Fruit fly (Drosophila melanogaster) whole organism, embryonic: ENCODE measurements around the gene CG33098.
A peak's percentile ranks its signal among the peaks of the same experiment; 100 is the strongest.

Experiments
- Adf1 ChIP-seq: fragments of 200-800 bp; sonication (Bioruptor generic); IDR thresholded peaks from 2 replicates; pipeline ENCODE4 v1.3.6; 2022; ENCODE audit warnings: missing biosample characterization, missing genetic modification characterization
- Aef1 ChIP-seq: fragments of 200-800 bp; sonication (Bioruptor generic); IDR thresholded peaks from 3 replicates; pipeline ENCODE4 v1.3.6; 2022; ENCODE audit warnings: missing biosample characterization, missing genetic modification characterization
- Atf-2 ChIP-seq: fragments of 200-800 bp; sonication (Bioruptor generic); optimal IDR thresholded peaks from 2 replicates; lab custom pipeline; 2016; ENCODE audit warnings: missing biosample characterization, missing genetic modification characterization
- Bgb ChIP-seq: fragments of 200-800 bp; sonication (Bioruptor generic); IDR thresholded peaks from 2 replicates; pipeline ENCODE4 v1.3.6; 2022; ENCODE audit warnings: missing biosample characterization, missing genetic modification characterization; ENCODE audit not compliant: partially characterized antibody
- CG14050 ChIP-seq: fragments of 200-800 bp; sonication (Bioruptor generic); IDR thresholded peaks from 3 replicates; pipeline ENCODE4 v1.3.6; 2022; ENCODE audit warnings: missing biosample characterization, missing genetic modification characterization
- CG14710 ChIP-seq: fragments of 200-800 bp; sonication (Bioruptor generic); optimal IDR thresholded peaks from 3 replicates; lab custom pipeline; 2019; ENCODE audit warnings: missing biosample characterization, mild to moderate bottlenecking, missing genetic modification characterization, moderate library complexity
- CG15514 ChIP-seq: fragments of 200-800 bp; sonication (Bioruptor generic); optimal IDR thresholded peaks from 3 replicates; lab custom pipeline; 2017; ENCODE audit warnings: missing biosample characterization, missing genetic modification characterization, mild to moderate bottlenecking, moderate library complexity, missing genetic modification reagents
- CG15696 ChIP-seq: fragments of 200-800 bp; sonication (Bioruptor generic); optimal IDR thresholded peaks from 2 replicates; lab custom pipeline; 2019; ENCODE audit warnings: missing biosample characterization, mild to moderate bottlenecking, missing genetic modification characterization, moderate library complexity
- CG16815 ChIP-seq: fragments of 200-800 bp; sonication (Bioruptor generic); optimal IDR thresholded peaks from 3 replicates; lab custom pipeline; 2017; ENCODE audit warnings: missing biosample characterization, mild to moderate bottlenecking, missing genetic modification characterization
- CG17328 ChIP-seq: fragments of 200-800 bp; sonication (Bioruptor generic); IDR thresholded peaks from 2 replicates; pipeline ENCODE4 v1.3.6; 2022; ENCODE audit warnings: missing biosample characterization, missing genetic modification characterization
- CG1832 ChIP-seq: fragments of 200-800 bp; sonication (Bioruptor generic); optimal IDR thresholded peaks from 2 replicates; lab custom pipeline; 2017; ENCODE audit warnings: missing biosample characterization, mild to moderate bottlenecking, missing genetic modification characterization, inconsistent platforms
- CG2120 ChIP-seq: fragments of 200-800 bp; sonication (Bioruptor generic); optimal IDR thresholded peaks from 3 replicates; lab custom pipeline; 2016; ENCODE audit warnings: missing biosample characterization, missing genetic modification characterization
- CG2678 ChIP-seq: fragments of 200-800 bp; sonication (Bioruptor generic); optimal IDR thresholded peaks from 3 replicates; lab custom pipeline; 2019; ENCODE audit warnings: missing biosample characterization, mild to moderate bottlenecking, missing genetic modification characterization, moderate library complexity
- CG3065 ChIP-seq: fragments of 200-800 bp; sonication (Bioruptor generic); optimal IDR thresholded peaks from 2 replicates; lab custom pipeline; 2016; ENCODE audit warnings: missing biosample characterization, missing genetic modification characterization
- CG3726 ChIP-seq: fragments of 200-800 bp; sonication (Bioruptor generic); IDR thresholded peaks from 3 replicates; pipeline ENCODE4, ENCODE4 v1.3.6; 2022; ENCODE audit warnings: missing biosample characterization, missing genetic modification characterization
- CG4730 ChIP-seq: fragments of 200-800 bp; sonication (Bioruptor generic); IDR thresholded peaks from 2 replicates; pipeline ENCODE4 v1.3.6; 2022; ENCODE audit warnings: missing biosample characterization, missing genetic modification characterization
- CG6254 ChIP-seq: fragments of 200-800 bp; sonication (Bioruptor generic); optimal IDR thresholded peaks from 3 replicates; lab custom pipeline; 2017; ENCODE audit warnings: mild to moderate bottlenecking, missing biosample characterization, missing genetic modification reagents, missing genetic modification characterization
- CG6854 ChIP-seq: fragments of 200-800 bp; sonication (Bioruptor generic); optimal IDR thresholded peaks from 3 replicates; lab custom pipeline; 2017; ENCODE audit warnings: missing biosample characterization, mild to moderate bottlenecking, missing genetic modification characterization
- CG7372 ChIP-seq: fragments of 200-800 bp; sonication (Bioruptor generic); IDR thresholded peaks from 2 replicates; pipeline ENCODE4 v1.3.6; 2022; ENCODE audit warnings: missing biosample characterization, missing genetic modification characterization
- CG7786 ChIP-seq: fragments of 200-800 bp; sonication (Bioruptor generic); optimal IDR thresholded peaks from 2 replicates; lab custom pipeline; 2016; ENCODE audit warnings: missing biosample characterization, missing genetic modification characterization
- CG8765 ChIP-seq: fragments of 200-800 bp; sonication (Bioruptor generic); IDR thresholded peaks from 2 replicates; pipeline ENCODE4 v1.3.6; 2022; ENCODE audit warnings: missing biosample characterization, missing genetic modification characterization
- CG8924 ChIP-seq: fragments of 200-800 bp; optimal IDR thresholded peaks from 3 replicates; lab custom pipeline; 2019; ENCODE audit warnings: missing biosample characterization, mild to moderate bottlenecking, missing genetic modification characterization, moderate library complexity
- CG9609 ChIP-seq: fragments of 200-800 bp; sonication (Bioruptor generic); optimal IDR thresholded peaks from 3 replicates; lab custom pipeline; 2016; ENCODE audit warnings: missing biosample characterization, missing genetic modification characterization
- CG9797 ChIP-seq: fragments of 200-800 bp; sonication (Bioruptor generic); optimal IDR thresholded peaks from 3 replicates; lab custom pipeline; 2018; ENCODE audit warnings: missing biosample characterization, mild to moderate bottlenecking, missing genetic modification characterization
- CG9932 ChIP-seq: fragments of 200-800 bp; sonication (Bioruptor generic); IDR thresholded peaks from 2 replicates; pipeline ENCODE4 v1.3.6; 2022; ENCODE audit warnings: missing biosample characterization, missing genetic modification characterization
- ERR ChIP-seq: fragments of 200-800 bp; sonication (Bioruptor generic); optimal IDR thresholded peaks from 2 replicates; lab custom pipeline; 2016; ENCODE audit warnings: missing biosample characterization, missing genetic modification characterization
- Elba2 ChIP-seq: fragments of 200-800 bp; sonication (Bioruptor generic); optimal IDR thresholded peaks from 3 replicates; lab custom pipeline; 2016; ENCODE audit warnings: missing biosample characterization, missing genetic modification characterization
- Hey ChIP-seq: fragments of 200-800 bp; sonication (Bioruptor generic); optimal IDR thresholded peaks from 3 replicates; lab custom pipeline; 2018; ENCODE audit warnings: missing biosample characterization, mild to moderate bottlenecking, missing genetic modification characterization
- Jarid2 ChIP-seq: fragments of 200-800 bp; sonication (Bioruptor generic); optimal IDR thresholded peaks from 3 replicates; lab custom pipeline; 2017; ENCODE audit warnings: mild to moderate bottlenecking, missing biosample characterization, missing genetic modification reagents, missing genetic modification characterization
- MESR4 ChIP-seq: fragments of 200-800 bp; sonication (Bioruptor generic); optimal IDR thresholded peaks from 2 replicates; lab custom pipeline; 2018; ENCODE audit warnings: missing biosample characterization, mild to moderate bottlenecking, missing genetic modification characterization, moderate library complexity
- NK7.1 ChIP-seq: fragments of 200-800 bp; sonication (Bioruptor generic); optimal IDR thresholded peaks from 3 replicates; lab custom pipeline; 2016; ENCODE audit warnings: missing biosample characterization, missing genetic modification characterization
- Nf-YB ChIP-seq: fragments of 200-800 bp; sonication (Bioruptor generic); optimal IDR thresholded peaks from 3 replicates; lab custom pipeline; 2019; ENCODE audit warnings: missing biosample characterization, mild to moderate bottlenecking, missing genetic modification characterization, moderate library complexity
- Sox100B ChIP-seq: fragments of 200-800 bp; sonication (Bioruptor generic); optimal IDR thresholded peaks from 3 replicates; lab custom pipeline; 2018; ENCODE audit warnings: missing biosample characterization, mild to moderate bottlenecking, missing genetic modification characterization
- Sry-δ ChIP-seq: fragments of 200-800 bp; sonication (Bioruptor generic); optimal IDR thresholded peaks from 2 replicates; lab custom pipeline; 2016; ENCODE audit warnings: missing biosample characterization, missing genetic modification characterization
- aop ChIP-seq: fragments of 200-800 bp; sonication (Bioruptor generic); IDR thresholded peaks from 2 replicates; pipeline ENCODE4 v1.3.6; 2022; ENCODE audit warnings: missing biosample characterization, missing genetic modification characterization
- ap ChIP-seq: fragments of 200-800 bp; sonication (Bioruptor generic); IDR thresholded peaks from 2 replicates; pipeline ENCODE4 v1.3.6; 2022; ENCODE audit warnings: missing biosample characterization, missing genetic modification characterization
- ase ChIP-seq: fragments of 200-800 bp; sonication (Bioruptor generic); IDR thresholded peaks from 3 replicates; pipeline ENCODE4 v1.3.6; 2022; ENCODE audit warnings: missing biosample characterization, missing genetic modification characterization
- bsh ChIP-seq, 2 experiments: fragments of 200-800 bp; sonication (Bioruptor generic); optimal IDR thresholded peaks; 2 replicates each; lab custom pipeline; 2017 to 2018; ENCODE audit warnings: mild to moderate bottlenecking in 2 of 2, missing biosample characterization in 2 of 2, missing genetic modification characterization in 2 of 2, moderate library complexity in 1 of 2
- dan ChIP-seq: fragments of 200-800 bp; sonication (Bioruptor generic); IDR thresholded peaks from 2 replicates; pipeline ENCODE4 v1.3.6; 2022; ENCODE audit warnings: missing biosample characterization, missing genetic modification characterization
- disco-r ChIP-seq: fragments of 200-800 bp; sonication (Bioruptor generic); optimal IDR thresholded peaks from 2 replicates; lab custom pipeline; 2016; ENCODE audit warnings: missing biosample characterization, missing genetic modification characterization
- exex ChIP-seq: fragments of 200-800 bp; sonication (Bioruptor generic); optimal IDR thresholded peaks from 4 replicates; lab custom pipeline; 2018; ENCODE audit warnings: missing biosample characterization, mild to moderate bottlenecking, missing genetic modification characterization, moderate library complexity
- fu2 ChIP-seq: fragments of 200-800 bp; sonication (Bioruptor generic); optimal IDR thresholded peaks from 2 replicates; lab custom pipeline; 2016; ENCODE audit warnings: missing biosample characterization, missing genetic modification characterization
- gcm2 ChIP-seq: fragments of 200-800 bp; sonication (Bioruptor generic); optimal IDR thresholded peaks from 2 replicates; lab custom pipeline; 2016; ENCODE audit warnings: missing biosample characterization, missing genetic modification characterization
- h ChIP-seq: fragments of >200 bp; optimal IDR thresholded peaks from 2 replicates; lab custom pipeline; 2017
- inv ChIP-seq: fragments of 200-800 bp; sonication (Bioruptor generic); IDR thresholded peaks from 2 replicates; pipeline ENCODE4 v1.3.6; 2022; ENCODE audit warnings: missing biosample characterization, missing genetic modification characterization; ENCODE audit not compliant: partially characterized antibody
- kay ChIP-seq: fragments of 200-800 bp; sonication (Bioruptor generic); optimal IDR thresholded peaks from 2 replicates; lab custom pipeline; 2016; ENCODE audit warnings: missing biosample characterization, missing genetic modification characterization
- mld ChIP-seq: fragments of 200-800 bp; sonication (Bioruptor generic); IDR thresholded peaks from 3 replicates; pipeline ENCODE4 v1.3.6; 2022; ENCODE audit warnings: missing biosample characterization, missing genetic modification characterization; ENCODE audit not compliant: partially characterized antibody
- schlank ChIP-seq: fragments of 200-800 bp; sonication (Bioruptor generic); optimal IDR thresholded peaks from 2 replicates; lab custom pipeline; 2018; ENCODE audit warnings: missing biosample characterization, mild to moderate bottlenecking, missing genetic modification characterization
- sisA ChIP-seq: fragments of 200-800 bp; sonication (Bioruptor generic); IDR thresholded peaks from 2 replicates; pipeline ENCODE4 v1.3.6; 2022; ENCODE audit warnings: missing biosample characterization, missing genetic modification characterization
- sug ChIP-seq: fragments of 200-800 bp; optimal IDR thresholded peaks from 2 replicates; lab custom pipeline; 2019; ENCODE audit warnings: missing biosample characterization, mild to moderate bottlenecking, missing genetic modification characterization, moderate library complexity
- tx ChIP-seq: fragments of 200-800 bp; sonication (Bioruptor generic); optimal IDR thresholded peaks from 2 replicates; lab custom pipeline; 2016; ENCODE audit warnings: missing biosample characterization, missing genetic modification characterization
- vvl ChIP-seq: fragments of 200-800 bp; sonication (Bioruptor generic); IDR thresholded peaks from 2 replicates; pipeline ENCODE4 v1.3.6; 2022; ENCODE audit warnings: missing biosample characterization, missing genetic modification characterization

Gene CG33098

dm6 chr3R:12347659-12348058, 39.3 kb upstream of the CG33098 start (continued):
- TF ChIP-seq bsh (GFP tag; optimal IDR thresholded peaks at IDR 0.05; lab: Kevin White, UChicago) = no peak
- no peak for TF ChIP-seq MESR4
- TF ChIP-seq CG9797 = no peak
- TF ChIP-seq CG15696 (tag; lab: Kevin White, UChicago) = no peak
- no peak for TF ChIP-seq ERR (GFP tag; lab: Kevin White, UChicago)
- TF ChIP-seq h (lab: Kevin White, UChicago) = no peak
- TF ChIP-seq schlank = no peak
- TF ChIP-seq Elba2 = no peak
- TF ChIP-seq CG9932 (GFP tag; lab: Robert Waterston, UW) = no peak
- TF ChIP-seq CG9609 = no peak
- TF ChIP-seq fu2 (GFP tag; lab: Kevin White, UChicago) = no peak
- peak; percentile 37 for TF ChIP-seq CG1832 (GFP tag; lab: Kevin White, UChicago)
- 0 out of 2 replicates have a peak, but pooled peaks have one; percentile 8 for TF ChIP-seq Adf1
- TF ChIP-seq CG8765 (GFP tag; lab: Robert Waterston, UW) = no peak

DNA sequence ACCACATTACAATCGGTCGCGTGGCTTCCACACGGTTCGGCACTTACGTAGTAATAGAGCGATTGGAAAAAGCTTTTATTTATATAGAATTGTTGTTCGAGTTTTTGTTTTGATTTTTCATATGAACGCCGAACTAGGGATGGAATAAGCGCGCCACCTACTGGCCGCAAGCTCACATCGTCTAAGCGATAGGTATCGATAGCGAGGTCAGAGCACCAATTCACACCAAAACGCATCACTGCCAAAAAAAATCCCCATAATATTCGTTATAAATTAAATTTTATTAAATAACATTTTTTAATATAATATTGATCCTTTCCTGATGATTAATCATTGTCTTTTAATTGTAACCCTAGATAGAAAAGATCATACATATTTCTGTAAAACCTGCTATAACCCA, 36.5 kb upstream of the CG33098 start, which contains the start of gene CG10038:
TSS of gene CG10038 (minus strand) at position 148 of the 400 bp plus-strand sequence.
- no peak for TF ChIP-seq CG7372 (GFP tag; lab: Robert Waterston, UW)
- no peak for TF ChIP-seq Hey (tag; lab: Kevin White, UChicago)
- TF ChIP-seq CG6854 (GFP tag; lab: Kevin White, UChicago) = no peak
- peak; percentile 80; the same call in 2 of the 3 replicates for TF ChIP-seq mld
- TF ChIP-seq NK7.1 (GFP tag; lab: Kevin White, UChicago) = no peak
- TF ChIP-seq kay (GFP tag; lab: Kevin White, UChicago) = peak; percentile 14
- no peak for TF ChIP-seq CG4730
- no peak for TF ChIP-seq Sox100B (GFP tag; lab: Kevin White, UChicago)
- TF ChIP-seq CG2120 = peak; percentile 57
- peak; percentile 6 for TF ChIP-seq CG8924 (tag; lab: Kevin White, UChicago)
- no peak for TF ChIP-seq CG3065 (GFP tag; lab: Kevin White, UChicago)
- no peak for TF ChIP-seq tx (GFP tag; lab: Kevin White, UChicago)
- TF ChIP-seq CG16815 (GFP tag; lab: Kevin White, UChicago) = no peak
- TF ChIP-seq Aef1 = peak; percentile 31; the same call in 1 of the 3 replicates
- TF ChIP-seq disco-r = no peak
- no peak for TF ChIP-seq ap (GFP tag; lab: Robert Waterston, UW)
- TF ChIP-seq Nf-YB = peak; percentile 2
- TF ChIP-seq CG6254 (GFP tag; lab: Kevin White, UChicago) = no peak
- TF ChIP-seq sisA (GFP tag; lab: Robert Waterston, UW) = no peak; the same call in 1 of the 2 replicates
- no peak for TF ChIP-seq CG7786 (GFP tag; lab: Kevin White, UChicago)
- peak; percentile 79 for TF ChIP-seq CG15514 (GFP tag; lab: Kevin White, UChicago)
- peak; percentile 95 for TF ChIP-seq Sry-δ (GFP tag; lab: Kevin White, UChicago)
- no peak for TF ChIP-seq exex (tag; lab: Kevin White, UChicago)
- peak; percentile 14 for TF ChIP-seq Jarid2 (GFP tag; lab: Kevin White, UChicago)
- TF ChIP-seq sug (tag; lab: Kevin White, UChicago) = no peak
- no peak for TF ChIP-seq CG14050 (GFP tag; lab: Robert Waterston, UW)
- peak; percentile 97 for TF ChIP-seq Bgb (GFP tag; lab: Robert Waterston, UW)
- TF ChIP-seq inv (GFP tag; lab: Robert Waterston, UW) = peak; percentile 93
- TF ChIP-seq vvl (GFP tag; lab: Robert Waterston, UW) = peak; percentile 55; the same call in 1 of the 2 replicates
- TF ChIP-seq aop (GFP tag; lab: Robert Waterston, UW) = no peak
- TF ChIP-seq ase (GFP tag; lab: Robert Waterston, UW) = no peak
- no peak for TF ChIP-seq Atf-2 (GFP tag; lab: Kevin White, UChicago)
- TF ChIP-seq dan (GFP tag; lab: Robert Waterston, UW) = no peak
- TF ChIP-seq CG17328 = no peak; the same call in 1 of the 2 replicates
- no peak for TF ChIP-seq CG2678 (tag; lab: Kevin White, UChicago)
- no peak for TF ChIP-seq CG3726
- TF ChIP-seq CG14710 (tag; lab: Kevin White, UChicago) = peak; percentile 52
- no peak for TF ChIP-seq gcm2 (GFP tag; lab: Kevin White, UChicago)
